Worm (Caenorhabditis elegans) whole organism, young adult: ENCODE results near the gene K03B4.4.

Source experiments
- K11D2.4 ChIP-seq: fragments of 200-800 bp; sonication (Bioruptor generic); IDR thresholded peaks from 2 replicates; pipeline ENCODE4 v1.3.6; 2022; ENCODE audit warnings: missing genetic modification reagents, missing genetic modification characterization, missing compliant biosample characterization
- pha-4 ChIP-seq: fragments of 150-350 bp; sonication (generic microtip); optimal IDR thresholded peaks from 2 replicates; lab custom pipeline; 2014; ENCODE audit warnings: missing biosample characterization, missing genetic modification reagents, missing genetic modification characterization
- rcor-1 ChIP-seq: fragments of 200-800 bp; sonication (Bioruptor generic); IDR thresholded peaks from 2 replicates; pipeline ENCODE4 v1.3.6; 2022; ENCODE audit warnings: missing genetic modification reagents, missing genetic modification characterization, missing compliant biosample characterization

ce11 chrV:4653093-4653492, 28.7 kb upstream of the K03B4.4 start:
- TF ChIP-seq rcor-1 (no peak), pha-4 (tag; lab: Kevin White, UChicago) (no peak), K11D2.4 (GFP tag; lab: Robert Waterston, UW) (no peak)
